Worm (Caenorhabditis elegans) whole organism, early embryonic: Measurements from ENCODE around the gene F44E5.2.

ENCODE experiments used
- B0310.2 ChIP-seq: sonication (generic microtip); optimal IDR thresholded peaks from 2 replicates; lab custom pipeline; 2016; ENCODE audit warnings: mild to moderate bottlenecking, missing genetic modification characterization, missing compliant biosample characterization
- F13C5.2 ChIP-seq: sonication (generic microtip); optimal IDR thresholded peaks from 2 replicates; lab custom pipeline; 2017; ENCODE audit warnings: mild to moderate bottlenecking, missing genetic modification characterization, inconsistent platforms, missing compliant biosample characterization
- aly-1 ChIP-seq: sonication (generic microtip); optimal IDR thresholded peaks from 2 replicates; lab custom pipeline; 2016; ENCODE audit warnings: missing genetic modification characterization, missing compliant biosample characterization
- ama-1 ChIP-seq: fragments of 150-350 bp; optimal IDR thresholded peaks from 2 replicates; lab custom pipeline; 2014
- ceh-13 ChIP-seq: fragments of 200-800 bp; sonication (Bioruptor generic); optimal IDR thresholded peaks from 2 replicates; lab custom pipeline; 2018; ENCODE audit warnings: mild to moderate bottlenecking, missing genetic modification characterization, missing compliant biosample characterization
- ceh-36 ChIP-seq: sonication (generic microtip); optimal IDR thresholded peaks from 2 replicates; lab custom pipeline; 2016; ENCODE audit warnings: missing genetic modification characterization, inconsistent platforms, missing compliant biosample characterization
- ets-7 ChIP-seq: sonication (generic microtip); optimal IDR thresholded peaks from 2 replicates; lab custom pipeline; 2016; ENCODE audit warnings: missing genotype, missing genetic modification characterization, missing compliant biosample characterization
- flt-1 ChIP-seq: fragments of 200-800 bp; sonication (Bioruptor generic); IDR thresholded peaks from 2 replicates; pipeline ENCODE4 v1.3.6; 2022; ENCODE audit warnings: missing genetic modification characterization, missing compliant biosample characterization
- hmbx-1 ChIP-seq: sonication (generic microtip); optimal IDR thresholded peaks from 2 replicates; lab custom pipeline; 2016; ENCODE audit warnings: mild to moderate bottlenecking, missing genetic modification characterization, missing compliant biosample characterization
- hmg-4 ChIP-seq: fragments of 200-800 bp; sonication (Bioruptor generic); optimal IDR thresholded peaks from 2 replicates; lab custom pipeline; 2018; ENCODE audit warnings: mild to moderate bottlenecking, missing genetic modification characterization, missing compliant biosample characterization
- hnd-1 ChIP-seq: sonication (generic microtip); optimal IDR thresholded peaks from 2 replicates; lab custom pipeline; 2016; ENCODE audit warnings: missing genetic modification characterization, missing compliant biosample characterization
- pes-1 ChIP-seq: fragments of 200-800 bp; sonication (Bioruptor generic); IDR thresholded peaks from 2 replicates; pipeline ENCODE4 v1.3.6; 2022; ENCODE audit warnings: missing genetic modification reagents, missing genetic modification characterization, missing compliant biosample characterization
- scrt-1 ChIP-seq: fragments of 200-800 bp; sonication (Bioruptor generic); IDR thresholded peaks from 2 replicates; pipeline ENCODE4 v1.3.6; 2022; ENCODE audit warnings: missing genetic modification characterization, missing compliant biosample characterization
- sea-1 ChIP-seq: fragments of 200-800 bp; sonication (Bioruptor generic); conservative IDR thresholded peaks from 2 replicates; pipeline ENCODE4 v1.3.6; 2022; ENCODE audit warnings: missing genetic modification characterization, missing compliant biosample characterization
- tbx-11 ChIP-seq: fragments of 200-800 bp; sonication (Bioruptor generic); IDR thresholded peaks from 2 replicates; pipeline ENCODE4 v1.3.6; 2022; ENCODE audit warnings: missing genetic modification characterization, missing compliant biosample characterization
- tbx-37 ChIP-seq: fragments of 200-800 bp; sonication (Bioruptor generic); conservative IDR thresholded peaks from 2 replicates; pipeline ENCODE4 v1.3.6; 2022; ENCODE audit warnings: missing genetic modification reagents, missing genetic modification characterization, missing compliant biosample characterization
- tra-4 ChIP-seq: sonication (generic microtip); optimal IDR thresholded peaks from 2 replicates; lab custom pipeline; 2017; ENCODE audit warnings: missing genetic modification characterization, missing compliant biosample characterization

F44E5.2 gene

ce11 chrII:11724362-11724761 lies 42.2 kb upstream of the F44E5.2 start:
- no peak for TF ChIP-seq ama-1 (lab: Kevin White, UChicago)
- no peak for TF ChIP-seq aly-1
- TF ChIP-seq ceh-13 (GFP tag; lab: Kevin White, UChicago) = no peak
- no peak for TF ChIP-seq scrt-1
- no peak for TF ChIP-seq hnd-1 (tag; lab: Kevin White, UChicago)
- no peak for TF ChIP-seq ets-7
- TF ChIP-seq B0310.2 (tag; lab: Kevin White, UChicago) = no peak
- no peak for TF ChIP-seq hmg-4
- no peak for TF ChIP-seq tra-4
- no peak for TF ChIP-seq flt-1
- TF ChIP-seq tbx-11 (GFP tag; lab: Robert Waterston, UW) = no peak
- TF ChIP-seq tbx-37 (GFP tag; lab: Robert Waterston, UW) = no peak
- no peak for TF ChIP-seq hmbx-1 (tag; lab: Kevin White, UChicago)
- no peak for TF ChIP-seq ceh-36 (tag; lab: Kevin White, UChicago)
- no peak for TF ChIP-seq pes-1 (GFP tag; lab: Robert Waterston, UW)
- TF ChIP-seq sea-1 = no peak
- TF ChIP-seq F13C5.2 (tag; lab: Kevin White, UChicago) = no peak

DNA sequence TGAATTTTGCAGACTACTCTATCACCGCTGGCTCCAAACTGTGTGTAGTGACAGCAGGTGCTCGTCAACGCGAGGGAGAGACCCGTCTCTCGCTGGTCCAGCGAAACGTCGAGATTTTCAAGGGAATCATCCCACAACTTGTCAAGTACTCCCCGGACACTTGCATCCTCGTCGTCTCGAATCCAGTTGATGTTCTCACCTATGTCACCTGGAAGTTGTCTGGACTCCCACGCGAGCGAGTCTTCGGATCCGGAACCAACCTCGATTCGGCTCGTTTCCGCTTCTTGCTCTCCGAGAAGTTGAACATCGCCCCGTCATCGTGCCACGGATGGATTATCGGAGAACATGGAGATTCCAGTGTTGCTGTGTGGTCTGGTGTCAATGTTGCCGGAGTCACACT lies 41.0 kb upstream of the F44E5.2 start:
- TF ChIP-seq hmbx-1 (tag; lab: Kevin White, UChicago) = no peak
- TF ChIP-seq aly-1 = no peak
- TF ChIP-seq ceh-13 (GFP tag; lab: Kevin White, UChicago) = no peak
- TF ChIP-seq scrt-1 = no peak
- no peak for TF ChIP-seq B0310.2 (tag; lab: Kevin White, UChicago)
- TF ChIP-seq ama-1 (lab: Kevin White, UChicago) = no peak
- no peak for TF ChIP-seq ets-7
- no peak for TF ChIP-seq flt-1
- no peak for TF ChIP-seq ceh-36 (tag; lab: Kevin White, UChicago)
- TF ChIP-seq sea-1 = no peak
- no peak for TF ChIP-seq F13C5.2 (tag; lab: Kevin White, UChicago)

ce11 chrII:11726470-11727106 lies 40.0 kb upstream of the F44E5.2 start, which contains the start of gene F13D12.5:
Gene F13D12.5, plus strand, starts transcription at chrII:11726814.
- TF ChIP-seq tra-4 (peak; percentile 1), ets-7 (no peak), hnd-1 (tag; lab: Kevin White, UChicago) (no peak)

- TF ChIP-seq hmg-4 (no peak), flt-1 (no peak), ceh-13 (GFP tag; lab: Kevin White, UChicago) (no peak), ets-7 (no peak), hnd-1 (tag; lab: Kevin White, UChicago) (no peak), hmbx-1 (tag; lab: Kevin White, UChicago) (no peak), tbx-37 (GFP tag; lab: Robert Waterston, UW) (no peak), scrt-1 (no peak), pes-1 (GFP tag; lab: Robert Waterston, UW) (no peak), ama-1 (lab: Kevin White, UChicago) (no peak), F13C5.2 (tag; lab: Kevin White, UChicago) (no peak), tra-4 (no peak), B0310.2 (tag; lab: Kevin White, UChicago) (no peak), tbx-11 (GFP tag; lab: Robert Waterston, UW) (no peak), ceh-36 (tag; lab: Kevin White, UChicago) (no peak)
Measured at ce11 chrII:11727438-11727837, 39.1 kb upstream of the F44E5.2 start.

- TF ChIP-seq ceh-13 (GFP tag; lab: Kevin White, UChicago) = no peak
- no peak for TF ChIP-seq B0310.2 (tag; lab: Kevin White, UChicago)
- no peak for TF ChIP-seq ceh-36 (tag; lab: Kevin White, UChicago)
- TF ChIP-seq hmg-4 = no peak
- TF ChIP-seq F13C5.2 (tag; lab: Kevin White, UChicago) = no peak
- no peak for TF ChIP-seq hmbx-1 (tag; lab: Kevin White, UChicago)
- TF ChIP-seq tbx-37 (GFP tag; lab: Robert Waterston, UW) = no peak
- no peak for TF ChIP-seq scrt-1
- TF ChIP-seq aly-1 = no peak
- TF ChIP-seq tra-4 = no peak
- no peak for TF ChIP-seq ets-7
- TF ChIP-seq ama-1 (lab: Kevin White, UChicago) = no peak
Measured at ce11 chrII:11728545-11729105, 37.9 kb upstream of the F44E5.2 start, which contains the start of gene alh-8. Gene alh-8, plus strand, starts transcription at chrII:11729055.

ce11 chrII:11729757-11730535 lies 36.6 kb upstream of the F44E5.2 start:
- no peak for TF ChIP-seq tbx-11 (GFP tag; lab: Robert Waterston, UW)
- no peak for TF ChIP-seq scrt-1
- no peak for TF ChIP-seq ceh-13 (GFP tag; lab: Kevin White, UChicago)
- no peak for TF ChIP-seq hnd-1 (tag; lab: Kevin White, UChicago)
- no peak for TF ChIP-seq sea-1
- no peak for TF ChIP-seq F13C5.2 (tag; lab: Kevin White, UChicago)
- TF ChIP-seq tbx-37 (GFP tag; lab: Robert Waterston, UW) = no peak
- no peak for TF ChIP-seq B0310.2 (tag; lab: Kevin White, UChicago)

DNA sequence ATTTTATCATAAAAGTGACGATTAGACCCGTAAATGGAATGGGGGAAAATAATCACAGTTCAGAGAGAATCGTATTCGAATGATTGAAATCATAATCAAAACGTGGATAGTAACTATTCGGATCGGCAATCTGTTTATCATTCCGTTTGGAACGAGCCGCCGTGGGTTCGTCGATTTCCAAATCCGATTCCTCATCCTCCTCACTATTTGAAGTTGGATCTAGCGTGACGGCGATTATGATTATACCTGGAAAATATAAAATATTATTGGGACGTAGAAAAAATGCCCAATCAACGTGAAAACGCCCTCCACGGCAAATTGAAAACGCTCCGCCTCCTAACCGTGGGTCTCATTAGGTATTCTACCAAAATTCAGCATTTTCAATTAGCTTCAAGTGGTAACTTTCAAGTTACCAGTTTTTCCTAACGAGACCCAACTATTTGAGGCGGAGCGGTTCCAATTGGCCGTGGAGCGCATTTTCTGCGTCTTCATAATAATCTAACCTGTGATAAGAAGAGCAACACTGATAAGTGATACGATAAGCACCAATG lies 35.3 kb upstream of the F44E5.2 start:
- TF ChIP-seq ama-1 (lab: Kevin White, UChicago) = no peak
- no peak for TF ChIP-seq F13C5.2 (tag; lab: Kevin White, UChicago)
- no peak for TF ChIP-seq hmg-4
- no peak for TF ChIP-seq tbx-11 (GFP tag; lab: Robert Waterston, UW)
- no peak for TF ChIP-seq sea-1
- no peak for TF ChIP-seq ceh-36 (tag; lab: Kevin White, UChicago)
- no peak for TF ChIP-seq hnd-1 (tag; lab: Kevin White, UChicago)
- TF ChIP-seq scrt-1 = no peak
- TF ChIP-seq ceh-13 (GFP tag; lab: Kevin White, UChicago) = no peak
- TF ChIP-seq pes-1 (GFP tag; lab: Robert Waterston, UW) = no peak
- TF ChIP-seq B0310.2 (tag; lab: Kevin White, UChicago) = no peak
- no peak for TF ChIP-seq tbx-37 (GFP tag; lab: Robert Waterston, UW)
- no peak for TF ChIP-seq tra-4
